Worm (Caenorhabditis elegans): ENCODE measurements around the gene cyp-14A2.

The cyp-14A2 gene

DNA sequence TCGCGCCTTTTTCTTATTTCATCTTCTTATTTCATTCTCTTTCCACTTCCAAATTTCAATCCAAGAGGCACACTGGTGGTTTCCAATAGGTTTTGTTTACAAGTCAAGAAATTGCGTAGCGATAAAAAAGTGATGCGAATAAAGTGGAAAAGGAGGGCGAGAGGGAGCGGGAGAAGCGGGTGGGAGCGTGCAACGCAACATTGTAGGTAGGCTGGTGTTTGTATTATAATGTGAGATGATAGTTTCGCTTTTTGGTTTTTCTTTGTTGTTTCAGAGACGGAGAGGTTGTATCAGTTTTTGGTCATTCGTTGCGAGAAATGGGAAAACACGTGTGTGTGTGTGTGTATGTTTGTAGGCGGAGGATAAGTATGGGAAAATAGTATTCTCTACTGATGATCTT is 19.3 kb downstream of the cyp-14A2 start:
- TF ChIP-seq ceh-13 (GFP tag; optimal IDR thresholded peaks at IDR 0.05) (no peak), ets-7 (tag; optimal IDR thresholded peaks at IDR 0.05) (no peak), tbx-37 (GFP tag; conservative IDR thresholded peaks at IDR 0.05) (no peak), hmg-4 (GFP tag; optimal IDR thresholded peaks at IDR 0.05) (no peak)

DNA sequence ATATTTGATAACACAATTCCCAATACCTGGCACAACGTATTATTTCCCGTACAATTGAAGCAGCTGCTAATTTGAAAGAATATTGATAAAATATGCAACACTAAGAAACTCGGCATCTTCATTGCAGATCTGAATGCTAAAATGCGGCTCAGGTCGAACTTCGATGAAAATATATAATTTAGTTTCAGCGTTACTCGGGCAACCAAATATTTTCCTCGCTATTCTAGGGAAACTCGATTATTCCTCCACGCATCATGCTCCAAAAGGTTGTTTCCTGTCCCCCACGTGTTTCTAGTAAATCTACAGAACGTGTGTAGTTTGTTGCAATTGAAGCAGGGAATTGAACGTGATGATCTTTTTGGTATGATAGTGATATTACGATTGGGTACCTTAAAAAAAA is 20.4 kb downstream of the cyp-14A2 start:
- no peak for TF ChIP-seq aly-1 (tag; optimal IDR thresholded peaks at IDR 0.05)
- no peak for TF ChIP-seq ama-1 (optimal IDR thresholded peaks at IDR 0.05)
- TF ChIP-seq hmbx-1 (tag; optimal IDR thresholded peaks at IDR 0.05): no peak
- no peak for TF ChIP-seq ets-7 (tag; optimal IDR thresholded peaks at IDR 0.05)
- no peak for TF ChIP-seq hmg-4 (GFP tag; optimal IDR thresholded peaks at IDR 0.05)
- no peak for TF ChIP-seq ceh-36 (tag; optimal IDR thresholded peaks at IDR 0.05)
- no peak for TF ChIP-seq B0310.2 (tag; optimal IDR thresholded peaks at IDR 0.05)
- TF ChIP-seq tra-4 (tag; optimal IDR thresholded peaks at IDR 0.05): no peak

DNA sequence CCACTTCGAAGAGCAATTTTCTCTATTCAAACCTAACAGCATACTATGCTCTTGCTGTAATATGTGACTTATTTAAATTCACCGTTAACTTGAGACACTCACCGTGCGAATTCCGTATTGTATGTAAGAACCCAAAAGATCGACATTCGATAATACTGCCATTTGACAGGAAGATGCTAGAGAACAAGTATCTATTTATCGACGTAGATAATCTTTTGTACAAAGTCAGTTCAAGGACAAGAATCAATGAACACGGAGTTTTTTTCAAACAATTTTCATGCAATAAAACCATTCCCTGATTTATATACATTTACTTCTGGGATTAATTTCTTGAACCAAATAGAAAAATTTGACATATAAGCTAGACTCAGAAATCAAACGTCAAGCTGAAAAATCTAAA is 21.2 kb downstream of the cyp-14A2 start, which contains the start of gene K08H2.7:
Gene K08H2.7 (minus strand): TSS at position 173 of the 400 bp plus-strand sequence.
- TF ChIP-seq ets-7 (tag; optimal IDR thresholded peaks at IDR 0.05) (no peak), flt-1 (GFP tag; IDR thresholded peaks at IDR 0.05) (no peak), scrt-1 (GFP tag; IDR thresholded peaks at IDR 0.05) (no peak)

DNA sequence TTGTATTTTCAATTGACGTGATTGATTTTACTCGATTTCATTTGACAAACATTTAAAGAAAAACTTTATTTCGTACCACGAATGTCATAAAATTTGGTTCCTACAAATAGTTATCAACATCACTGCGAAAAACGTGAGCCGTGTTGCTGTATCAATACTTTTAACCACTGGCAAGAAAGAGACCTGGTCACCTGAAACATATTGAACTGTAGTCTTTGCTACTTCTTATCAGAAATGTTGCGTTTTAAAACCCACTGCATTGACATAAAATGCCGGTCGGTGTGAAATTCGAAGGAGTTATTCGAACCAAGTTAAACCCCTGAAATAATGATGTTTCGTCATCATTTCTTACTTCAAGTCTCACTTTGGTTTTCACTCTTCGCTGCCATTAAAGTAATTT is 21.9 kb downstream of the cyp-14A2 start:
- TF ChIP-seq pes-1 (GFP tag; IDR thresholded peaks at IDR 0.05) (no peak), tra-4 (tag; optimal IDR thresholded peaks at IDR 0.05) (no peak), hnd-1 (tag; optimal IDR thresholded peaks at IDR 0.05) (no peak), tbx-11 (GFP tag; IDR thresholded peaks at IDR 0.05) (no peak), hmbx-1 (tag; optimal IDR thresholded peaks at IDR 0.05) (no peak), tbx-37 (GFP tag; conservative IDR thresholded peaks at IDR 0.05) (no peak), ama-1 (optimal IDR thresholded peaks at IDR 0.05) (no peak), ets-7 (tag; optimal IDR thresholded peaks at IDR 0.05) (no peak), sea-1 (GFP tag; conservative IDR thresholded peaks at IDR 0.05) (no peak), ceh-36 (tag; optimal IDR thresholded peaks at IDR 0.05) (no peak), flt-1 (GFP tag; IDR thresholded peaks at IDR 0.05) (no peak), aly-1 (tag; optimal IDR thresholded peaks at IDR 0.05) (no peak), hmg-4 (GFP tag; optimal IDR thresholded peaks at IDR 0.05) (no peak), B0310.2 (tag; optimal IDR thresholded peaks at IDR 0.05) (no peak), F13C5.2 (tag; optimal IDR thresholded peaks at IDR 0.05) (no peak), ceh-13 (GFP tag; optimal IDR thresholded peaks at IDR 0.05) (no peak), scrt-1 (GFP tag; IDR thresholded peaks at IDR 0.05) (no peak)

DNA sequence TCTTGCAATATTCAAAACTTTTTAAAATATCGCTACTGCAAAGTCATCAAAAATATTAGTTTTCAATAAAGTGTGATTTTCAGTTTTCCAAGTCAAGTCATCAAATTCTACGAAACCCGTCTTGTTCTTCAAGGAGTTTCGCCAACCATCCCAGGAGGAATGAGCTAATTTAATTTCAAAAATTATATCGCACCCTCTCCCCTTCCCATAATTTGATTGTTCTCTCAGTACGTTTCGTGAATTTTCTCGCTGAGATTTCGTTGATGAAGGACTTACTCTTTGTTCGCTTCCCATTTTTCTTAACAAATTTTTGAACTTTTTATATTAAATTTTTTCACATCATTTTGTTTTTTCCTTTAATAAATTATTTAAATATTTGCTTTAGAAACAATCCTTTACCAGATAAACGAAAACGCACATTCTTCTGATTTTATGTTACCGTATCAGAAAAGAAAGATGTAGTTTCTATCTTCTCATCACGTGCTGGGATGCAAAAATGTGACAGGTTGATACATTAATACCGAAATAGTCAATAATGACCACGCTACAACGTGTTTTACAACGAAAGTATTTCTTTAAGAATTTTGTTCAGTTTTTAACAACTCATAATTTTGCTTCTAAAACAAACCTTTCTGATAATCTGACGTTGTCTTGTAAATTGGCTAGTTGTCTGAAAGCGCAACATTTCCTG is 22.7 kb downstream of the cyp-14A2 start:
- TF ChIP-seq tbx-37 (GFP tag; conservative IDR thresholded peaks at IDR 0.05): no peak
- no peak for TF ChIP-seq ceh-36 (tag; optimal IDR thresholded peaks at IDR 0.05)
- TF ChIP-seq aly-1 (tag; optimal IDR thresholded peaks at IDR 0.05): no peak
- no peak for TF ChIP-seq B0310.2 (tag; optimal IDR thresholded peaks at IDR 0.05)
- TF ChIP-seq tra-4 (tag; optimal IDR thresholded peaks at IDR 0.05): no peak
- TF ChIP-seq hmbx-1 (tag; optimal IDR thresholded peaks at IDR 0.05): no peak

DNA sequence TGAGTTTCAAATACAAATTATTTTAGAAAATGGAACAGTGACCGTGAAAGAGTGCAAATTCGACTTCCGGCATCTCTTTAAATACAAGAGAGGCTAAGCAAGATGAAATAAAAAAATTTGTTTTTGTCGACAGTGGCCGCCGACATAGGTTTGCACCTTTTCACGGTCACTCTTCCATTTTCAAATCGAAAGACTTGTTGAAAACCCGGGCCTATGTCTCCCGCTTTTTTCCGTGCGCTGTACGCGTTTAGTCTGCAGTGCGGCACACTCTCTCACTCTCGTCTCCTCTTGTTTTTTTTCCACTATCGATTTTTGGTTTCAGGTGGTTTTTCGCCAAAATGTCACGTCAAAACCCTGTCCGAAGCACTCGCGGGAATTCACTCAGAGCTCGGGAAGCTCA is 24.4 kb downstream of the cyp-14A2 start, which contains the start of gene hpl-1:
Gene hpl-1 (plus strand): TSS at position 301 of the 400 bp plus-strand sequence.
- TF ChIP-seq ets-7 (tag; optimal IDR thresholded peaks at IDR 0.05) (no peak), tbx-37 (GFP tag; conservative IDR thresholded peaks at IDR 0.05) (no peak), hmg-4 (GFP tag; optimal IDR thresholded peaks at IDR 0.05) (no peak), scrt-1 (GFP tag; IDR thresholded peaks at IDR 0.05) (no peak), ama-1 (optimal IDR thresholded peaks at IDR 0.05) (no peak), flt-1 (GFP tag; IDR thresholded peaks at IDR 0.05) (no peak), sea-1 (GFP tag; conservative IDR thresholded peaks at IDR 0.05) (no peak), ceh-13 (GFP tag; optimal IDR thresholded peaks at IDR 0.05) (no peak), aly-1 (tag; optimal IDR thresholded peaks at IDR 0.05) (no peak), hnd-1 (tag; optimal IDR thresholded peaks at IDR 0.05) (no peak), tbx-11 (GFP tag; IDR thresholded peaks at IDR 0.05) (no peak), F13C5.2 (tag; optimal IDR thresholded peaks at IDR 0.05) (no peak)

DNA sequence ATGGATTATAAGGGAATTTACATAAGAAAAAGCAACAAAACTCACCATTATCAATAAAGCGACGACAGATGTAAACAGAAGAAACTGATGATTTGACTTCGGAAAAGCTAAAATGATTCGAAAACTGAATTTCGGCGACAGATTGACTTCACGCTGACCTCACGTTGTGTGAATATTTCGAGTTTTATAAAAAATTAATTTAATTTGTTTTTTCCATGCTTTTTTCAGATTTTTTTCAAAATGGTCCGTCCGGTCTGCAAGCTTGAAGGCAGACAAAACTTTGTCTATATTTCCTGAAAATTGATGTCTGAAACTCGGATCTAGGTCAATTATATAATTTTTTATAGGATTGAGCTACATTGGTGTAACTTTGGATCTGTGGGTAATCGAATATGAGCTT is 27.3 kb downstream of the cyp-14A2 start, which contains the start of gene K08H2.5:
Gene K08H2.5 (minus strand): TSS at position 101 of the 400 bp plus-strand sequence.
- TF ChIP-seq ama-1 (optimal IDR thresholded peaks at IDR 0.05): no peak
- TF ChIP-seq tbx-11 (GFP tag; IDR thresholded peaks at IDR 0.05): no peak
- TF ChIP-seq ets-7 (tag; optimal IDR thresholded peaks at IDR 0.05): no peak
- no peak for TF ChIP-seq scrt-1 (GFP tag; IDR thresholded peaks at IDR 0.05)
- no peak for TF ChIP-seq B0310.2 (tag; optimal IDR thresholded peaks at IDR 0.05)
- no peak for TF ChIP-seq sea-1 (GFP tag; conservative IDR thresholded peaks at IDR 0.05)
- no peak for TF ChIP-seq flt-1 (GFP tag; IDR thresholded peaks at IDR 0.05)
- no peak for TF ChIP-seq ceh-36 (tag; optimal IDR thresholded peaks at IDR 0.05)
- TF ChIP-seq F13C5.2 (tag; optimal IDR thresholded peaks at IDR 0.05): no peak

DNA sequence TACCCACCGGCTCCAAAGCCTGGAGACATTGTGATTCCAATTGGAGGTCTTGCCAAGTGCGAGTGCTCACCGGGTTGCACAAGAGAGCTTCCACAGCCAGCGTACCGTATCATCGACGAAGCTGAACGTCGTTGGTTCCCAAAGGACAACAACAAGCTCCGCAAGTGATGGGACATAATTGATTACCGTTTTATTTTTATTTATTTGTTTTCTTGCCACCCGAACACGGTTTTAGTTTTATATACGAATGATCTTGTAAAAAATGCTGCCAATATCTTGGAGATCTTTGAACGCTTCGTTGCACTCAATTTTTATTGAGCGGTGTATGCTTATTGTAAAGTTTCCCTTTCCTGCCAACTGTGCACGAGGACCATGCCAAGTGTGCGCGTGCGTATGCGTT is 31.3 kb downstream of the cyp-14A2 start, which contains the start of gene K08H2.4:
Gene K08H2.4 (plus strand): TSS at position 301 of the 400 bp plus-strand sequence.
- no peak for TF ChIP-seq scrt-1 (GFP tag; IDR thresholded peaks at IDR 0.05)
- no peak for TF ChIP-seq tbx-11 (GFP tag; IDR thresholded peaks at IDR 0.05)
- TF ChIP-seq ceh-36 (tag; optimal IDR thresholded peaks at IDR 0.05): no peak
- TF ChIP-seq aly-1 (tag; optimal IDR thresholded peaks at IDR 0.05): no peak
- no peak for TF ChIP-seq F13C5.2 (tag; optimal IDR thresholded peaks at IDR 0.05)
- no peak for TF ChIP-seq ama-1 (optimal IDR thresholded peaks at IDR 0.05)
- no peak for TF ChIP-seq ets-7 (tag; optimal IDR thresholded peaks at IDR 0.05)
- no peak for TF ChIP-seq flt-1 (GFP tag; IDR thresholded peaks at IDR 0.05)
- TF ChIP-seq hmbx-1 (tag; optimal IDR thresholded peaks at IDR 0.05): no peak
- TF ChIP-seq hmg-4 (GFP tag; optimal IDR thresholded peaks at IDR 0.05): no peak
- no peak for TF ChIP-seq ceh-13 (GFP tag; optimal IDR thresholded peaks at IDR 0.05)
- TF ChIP-seq tra-4 (tag; optimal IDR thresholded peaks at IDR 0.05): no peak
- no peak for TF ChIP-seq hnd-1 (tag; optimal IDR thresholded peaks at IDR 0.05)
- TF ChIP-seq pes-1 (GFP tag; IDR thresholded peaks at IDR 0.05): no peak
- TF ChIP-seq sea-1 (GFP tag; conservative IDR thresholded peaks at IDR 0.05): no peak
- no peak for TF ChIP-seq B0310.2 (tag; optimal IDR thresholded peaks at IDR 0.05)
- TF ChIP-seq tbx-37 (GFP tag; conservative IDR thresholded peaks at IDR 0.05): no peak

Data from whole organism, early embryonic.